Fruit fly (Drosophila melanogaster): ENCODE results near the gene CG5381.

dm6 chr2L:10315888-10316287 lies 7.0 kb downstream of the CG5381 start:
- TF ChIP-seq h (optimal IDR thresholded peaks at IDR 0.05): no peak
- no peak for TF ChIP-seq Myc (optimal IDR thresholded peaks at IDR 0.05)
- no peak for TF ChIP-seq Sin3A (optimal IDR thresholded peaks at IDR 0.05)
- no peak for TF ChIP-seq insv (optimal IDR thresholded peaks at IDR 0.05)
